Worm (Caenorhabditis elegans) whole organism, young adult: ENCODE results near the gene gei-14.

Experiments
- F33H1.4 ChIP-seq: fragments of 200-800 bp; sonication (Bioruptor generic); IDR thresholded peaks from 2 replicates; pipeline ENCODE4 v1.3.6; 2022; ENCODE audit warnings: missing genetic modification reagents, missing genetic modification characterization, missing compliant biosample characterization
- F52B5.7 ChIP-seq: sonication (generic microtip); optimal IDR thresholded peaks from 2 replicates; lab custom pipeline; 2016; ENCODE audit warnings: mild to moderate bottlenecking, missing genetic modification characterization, missing compliant biosample characterization
- F57C9.4 ChIP-seq: sonication (generic microtip); optimal IDR thresholded peaks from 2 replicates; lab custom pipeline; 2017; ENCODE audit warnings: mild to moderate bottlenecking, missing genetic modification characterization, missing compliant biosample characterization
- Y53G8AR.9 ChIP-seq: fragments of 200-800 bp; sonication (Bioruptor generic); conservative IDR thresholded peaks from 2 replicates; pipeline ENCODE4 v1.3.6; 2022; ENCODE audit warnings: missing genetic modification reagents, missing genetic modification characterization, missing compliant biosample characterization
- Y56A3A.18 ChIP-seq: fragments of 200-800 bp; sonication (Bioruptor generic); IDR thresholded peaks from 2 replicates; pipeline ENCODE4 v1.3.6; 2022; ENCODE audit warnings: missing genetic modification reagents, missing genetic modification characterization, missing compliant biosample characterization
- Y79H2A.3 ChIP-seq: fragments of 200-800 bp; sonication (Bioruptor generic); conservative IDR thresholded peaks from 2 replicates; pipeline ENCODE4 v1.3.6; 2022; ENCODE audit warnings: missing genetic modification reagents, missing genetic modification characterization, missing compliant biosample characterization
- ama-1 ChIP-seq, 3 experiments: fragments of 150-350 bp in 1 of 3; sonication (generic microtip) in 2 of 3; optimal IDR thresholded peaks; 2 replicates each; lab custom pipeline; 2014 to 2018; ENCODE audit warnings: missing biosample characterization in 2 of 3, missing genetic modification characterization in 2 of 3, missing genetic modification reagents in 2 of 3
- atf-7 ChIP-seq: sonication (generic microtip); optimal IDR thresholded peaks from 2 replicates; lab custom pipeline; 2017; ENCODE audit warnings: mild to moderate bottlenecking, missing genetic modification characterization, missing compliant biosample characterization
- attf-5 ChIP-seq: fragments of 200-800 bp; sonication (Bioruptor generic); optimal IDR thresholded peaks from 2 replicates; lab custom pipeline; 2018; ENCODE audit warnings: mild to moderate bottlenecking, missing genetic modification characterization, missing compliant biosample characterization
- bed-1 ChIP-seq: fragments of 200-800 bp; sonication (Bioruptor generic); IDR thresholded peaks from 2 replicates; pipeline ENCODE4 v1.3.6; 2022; ENCODE audit warnings: missing genetic modification reagents, missing genetic modification characterization, missing compliant biosample characterization
- bed-2 ChIP-seq: fragments of 200-800 bp; sonication (Bioruptor generic); IDR thresholded peaks from 2 replicates; pipeline ENCODE4 v1.3.6; 2022; ENCODE audit warnings: missing genetic modification reagents, missing genetic modification characterization, missing compliant biosample characterization
- dox-1 ChIP-seq: fragments of 200-800 bp; sonication (Bioruptor generic); IDR thresholded peaks from 2 replicates; pipeline ENCODE4 v1.3.6; 2022; ENCODE audit warnings: missing genetic modification reagents, missing genetic modification characterization, missing compliant biosample characterization
- dpl-1 ChIP-seq: fragments of 150-350 bp; optimal IDR thresholded peaks from 2 replicates; lab custom pipeline; 2014; ENCODE audit warnings: missing biosample characterization, missing genetic modification reagents, missing genetic modification characterization
- egl-18 ChIP-seq: fragments of 200-800 bp; sonication (Bioruptor generic); IDR thresholded peaks from 2 replicates; pipeline ENCODE4 v1.3.6; 2022; ENCODE audit warnings: missing genetic modification reagents, missing genetic modification characterization, missing compliant biosample characterization
- fkh-3 ChIP-seq: sonication (generic microtip); optimal IDR thresholded peaks from 2 replicates; lab custom pipeline; 2016; ENCODE audit warnings: mild to moderate bottlenecking, missing genetic modification characterization, missing compliant biosample characterization
- gei-17 ChIP-seq: fragments of 200-800 bp; sonication (Bioruptor generic); optimal IDR thresholded peaks from 2 replicates; lab custom pipeline; 2018; ENCODE audit warnings: mild to moderate bottlenecking, missing genetic modification characterization, missing compliant biosample characterization
- him-1 ChIP-seq: sonication (generic microtip); optimal IDR thresholded peaks from 2 replicates; lab custom pipeline; 2016; ENCODE audit warnings: missing genotype, missing genetic modification reagents, missing genetic modification characterization, missing compliant biosample characterization
- hmg-1.2 ChIP-seq: fragments of 200-800 bp; sonication (Bioruptor generic); IDR thresholded peaks from 2 replicates; pipeline ENCODE4 v1.3.6; 2022; ENCODE audit warnings: missing genetic modification reagents, missing genetic modification characterization, missing compliant biosample characterization
- lag-1 ChIP-seq: fragments of 200-800 bp; sonication (Bioruptor generic); IDR thresholded peaks from 2 replicates; pipeline ENCODE4 v1.3.6; 2022; ENCODE audit warnings: missing genetic modification reagents, missing genetic modification characterization, missing compliant biosample characterization
- let-526 ChIP-seq: fragments of 200-800 bp; sonication (Bioruptor generic); IDR thresholded peaks from 2 replicates; pipeline ENCODE4 v1.3.6; 2022; ENCODE audit warnings: missing genetic modification reagents, missing genetic modification characterization, missing compliant biosample characterization
- lir-1 ChIP-seq: fragments of 200-800 bp; sonication (Bioruptor generic); conservative IDR thresholded peaks from 2 replicates; pipeline ENCODE4 v1.3.6; 2022; ENCODE audit warnings: missing genetic modification reagents, missing genetic modification characterization, missing compliant biosample characterization
- lsy-27 ChIP-seq: sonication (generic microtip); optimal IDR thresholded peaks from 2 replicates; lab custom pipeline; 2017; ENCODE audit warnings: missing genetic modification characterization, mild to moderate bottlenecking, missing compliant biosample characterization, antibody characterized with exemption, missing genotype, borderline replicate concordance; ENCODE audit not compliant: insufficient read depth
- madf-3 ChIP-seq: fragments of 200-800 bp; sonication (Bioruptor generic); IDR thresholded peaks from 2 replicates; pipeline ENCODE4 v1.3.6; 2022; ENCODE audit warnings: missing genetic modification reagents, missing genetic modification characterization, missing compliant biosample characterization
- madf-8 ChIP-seq: fragments of 200-800 bp; sonication (Bioruptor generic); conservative IDR thresholded peaks from 2 replicates; pipeline ENCODE4 v1.3.6; 2022; ENCODE audit warnings: missing genetic modification reagents, missing genetic modification characterization, missing compliant biosample characterization
- mcd-1 ChIP-seq: fragments of 200-800 bp; sonication (Bioruptor generic); IDR thresholded peaks from 2 replicates; pipeline ENCODE4 v1.3.6; 2022; ENCODE audit warnings: missing genetic modification reagents, missing genetic modification characterization, missing compliant biosample characterization
- mes-4 ChIP-seq: sonication (generic microtip); optimal IDR thresholded peaks from 2 replicates; lab custom pipeline; 2016; ENCODE audit warnings: missing genotype, missing genetic modification characterization, missing compliant biosample characterization
- nhr-120 ChIP-seq: fragments of 200-800 bp; sonication (Bioruptor generic); IDR thresholded peaks from 2 replicates; pipeline ENCODE4 v1.3.6; 2022; ENCODE audit warnings: missing genetic modification characterization, missing compliant biosample characterization
- nhr-80 ChIP-seq: sonication (generic microtip); optimal IDR thresholded peaks from 2 replicates; lab custom pipeline; 2016; ENCODE audit warnings: missing genetic modification characterization, missing compliant biosample characterization
- nhr-90 ChIP-seq: sonication (generic microtip); optimal IDR thresholded peaks from 2 replicates; lab custom pipeline; 2016; ENCODE audit warnings: missing genotype, mild to moderate bottlenecking, missing genetic modification characterization, missing compliant biosample characterization
- rcor-1 ChIP-seq: fragments of 200-800 bp; sonication (Bioruptor generic); IDR thresholded peaks from 2 replicates; pipeline ENCODE4 v1.3.6; 2022; ENCODE audit warnings: missing genetic modification reagents, missing genetic modification characterization, missing compliant biosample characterization
- rec-8 ChIP-seq, 2 experiments: sonication (generic microtip); optimal IDR thresholded peaks; 2 replicates each; lab custom pipeline; 2016; ENCODE audit warnings: mild to moderate bottlenecking in 2 of 2, missing genetic modification characterization in 2 of 2, missing genetic modification reagents in 2 of 2, missing genotype in 2 of 2, missing biosample characterization in 1 of 2, missing compliant biosample characterization in 1 of 2, moderate library complexity in 1 of 2
- sea-2 ChIP-seq: fragments of 200-800 bp; sonication (Bioruptor generic); IDR thresholded peaks from 2 replicates; pipeline ENCODE4 v1.3.6; 2022; ENCODE audit warnings: missing genetic modification characterization, missing compliant biosample characterization
- snpc-1.1 ChIP-seq: sonication (generic microtip); optimal IDR thresholded peaks from 2 replicates; lab custom pipeline; 2017; ENCODE audit warnings: missing genetic modification characterization, mild to moderate bottlenecking, missing compliant biosample characterization, antibody characterized with exemption, moderate library complexity, missing genotype, missing genetic modification reagents; ENCODE audit not compliant: insufficient read depth
- snpc-4 ChIP-seq, 5 experiments: fragments of 150-350 bp in 1 of 5; sonication (generic microtip) in 4 of 5; optimal IDR thresholded peaks; 2 replicates each; lab custom pipeline; 2014 to 2018; ENCODE audit warnings: missing genetic modification characterization in 5 of 5, missing biosample characterization in 3 of 5, antibody characterized with exemption in 2 of 5, mild to moderate bottlenecking in 2 of 5, missing compliant biosample characterization in 2 of 5, missing genotype in 2 of 5, moderate library complexity in 2 of 5, missing genetic modification reagents in 1 of 5
- unc-130 ChIP-seq: sonication (generic microtip); optimal IDR thresholded peaks from 2 replicates; lab custom pipeline; 2016; ENCODE audit warnings: missing genetic modification reagents, missing genetic modification characterization, missing compliant biosample characterization
- xnd-1 ChIP-seq: sonication (generic microtip); optimal IDR thresholded peaks from 2 replicates; lab custom pipeline; 2016; ENCODE audit warnings: missing genotype, missing genetic modification reagents, missing genetic modification characterization, missing compliant biosample characterization
- ztf-25 ChIP-seq: fragments of 200-800 bp; sonication (Bioruptor generic); IDR thresholded peaks from 2 replicates; pipeline ENCODE4 v1.3.6; 2022; ENCODE audit warnings: missing genetic modification reagents, missing genetic modification characterization, missing compliant biosample characterization
- ztf-3 ChIP-seq: fragments of 200-800 bp; sonication (Bioruptor generic); optimal IDR thresholded peaks from 2 replicates; lab custom pipeline; 2018; ENCODE audit warnings: mild to moderate bottlenecking, missing genetic modification characterization, missing compliant biosample characterization

gei-14 gene

ce11 chrII:8253160-8253793 lies 22.8 kb downstream of the gei-14 start, which contains the start of gene F35C11.5 (continued):
- TF ChIP-seq ztf-25 (GFP tag; lab: Robert Waterston, UW): no peak
- no peak for TF ChIP-seq rcor-1 (GFP tag; lab: Robert Waterston, UW)
- no peak for TF ChIP-seq nhr-90 (tag; lab: Kevin White, UChicago)
- no peak for TF ChIP-seq egl-18 (GFP tag; lab: Robert Waterston, UW)
- TF ChIP-seq F33H1.4 (GFP tag; lab: Robert Waterston, UW): peak; percentile 67
- no peak for TF ChIP-seq madf-3 (GFP tag; lab: Robert Waterston, UW)
- TF ChIP-seq sea-2 (GFP tag; lab: Robert Waterston, UW): no peak
- no peak for TF ChIP-seq lag-1 (GFP tag; lab: Robert Waterston, UW)
- no peak for TF ChIP-seq atf-7
- no peak for TF ChIP-seq bed-1 (GFP tag; lab: Robert Waterston, UW)
- TF ChIP-seq mes-4 (tag; lab: Kevin White, UChicago): no peak
- no peak for TF ChIP-seq let-526
- TF ChIP-seq ama-1 (optimal IDR thresholded peaks at IDR 0.05; lab: Kevin White, UChicago): no peak
- no peak for TF ChIP-seq ama-1 (GFP tag; optimal IDR thresholded peaks at IDR 0.05; lab: Kevin White, UChicago)
- no peak for TF ChIP-seq Y79H2A.3
- TF ChIP-seq unc-130 (GFP tag; lab: Kevin White, UChicago): no peak
- TF ChIP-seq dox-1 (GFP tag; lab: Robert Waterston, UW): peak; percentile 21; the same call in 1 of the 2 replicates
- peak; percentile 66 for TF ChIP-seq dpl-1 (GFP tag; lab: Kevin White, UChicago)
- peak; percentile 75 for TF ChIP-seq madf-8
- no peak for TF ChIP-seq hmg-1.2 (GFP tag; lab: Robert Waterston, UW)
- peak; percentile 13 for TF ChIP-seq him-1 (tag; lab: Kevin White, UChicago)
- no peak for TF ChIP-seq bed-2
- TF ChIP-seq snpc-4 (GFP tag; optimal IDR thresholded peaks at IDR 0.05; lab: Kevin White, UChicago): no peak
- TF ChIP-seq snpc-4 (tag; optimal IDR thresholded peaks at IDR 0.05; lab: Kevin White, UChicago): no peak
- TF ChIP-seq lsy-27 (tag; lab: Kevin White, UChicago): no peak
- TF ChIP-seq attf-5 (GFP tag; lab: Kevin White, UChicago): no peak
- TF ChIP-seq snpc-1.1 (tag; lab: Kevin White, UChicago): no peak
- no peak for TF ChIP-seq nhr-120 (GFP tag; lab: Robert Waterston, UW)
- no peak for TF ChIP-seq mcd-1 (GFP tag; lab: Robert Waterston, UW)
- no peak for TF ChIP-seq fkh-3 (tag; lab: Kevin White, UChicago)
- no peak for TF ChIP-seq rec-8 (tag; optimal IDR thresholded peaks at IDR 0.05; lab: Kevin White, UChicago)
- TF ChIP-seq F52B5.7 (tag; lab: Kevin White, UChicago): no peak
- no peak for TF ChIP-seq lir-1 (GFP tag; lab: Robert Waterston, UW)
- TF ChIP-seq nhr-80 (tag; lab: Kevin White, UChicago): no peak
- TF ChIP-seq ztf-3 (GFP tag; lab: Kevin White, UChicago): no peak
- TF ChIP-seq F57C9.4 (tag; lab: Kevin White, UChicago): no peak
- TF ChIP-seq xnd-1 (tag; lab: Kevin White, UChicago): peak; percentile 88
- no peak for TF ChIP-seq Y56A3A.18 (GFP tag; lab: Robert Waterston, UW)
- TF ChIP-seq Y53G8AR.9 (GFP tag; lab: Robert Waterston, UW): no peak
- no peak for TF ChIP-seq gei-17
